Worm (Caenorhabditis elegans): Measurements from ENCODE around the gene F36H9.10.

The F36H9.10 gene

ce11 chrV:1797900-1798299 lies at the start of gene F36H9.10:
TSS of gene F36H9.10 (plus strand) at chrV:1798200.
- TF ChIP-seq tbx-2 (tag; optimal IDR thresholded peaks at IDR 0.05), result no peak
- no peak for TF ChIP-seq unc-86 (tag; optimal IDR thresholded peaks at IDR 0.05)
- no peak for TF ChIP-seq hlh-17 (GFP tag; optimal IDR thresholded peaks at IDR 0.05; ENCODE audit: borderline replicate concordance)
- no peak for TF ChIP-seq ceh-90 (tag; optimal IDR thresholded peaks at IDR 0.05)
- TF ChIP-seq C16A3.4 (tag; optimal IDR thresholded peaks at IDR 0.05), result no peak
- no peak for TF ChIP-seq sup-37 (GFP tag; optimal IDR thresholded peaks at IDR 0.05)
- TF ChIP-seq dsc-1 (tag; optimal IDR thresholded peaks at IDR 0.05), result no peak
- no peak for TF ChIP-seq lin-13 (GFP tag; optimal IDR thresholded peaks at IDR 0.05)
- TF ChIP-seq nhr-77 (tag; optimal IDR thresholded peaks at IDR 0.05), result no peak
- no peak for TF ChIP-seq ceh-8 (GFP tag; optimal IDR thresholded peaks at IDR 0.05)

DNA sequence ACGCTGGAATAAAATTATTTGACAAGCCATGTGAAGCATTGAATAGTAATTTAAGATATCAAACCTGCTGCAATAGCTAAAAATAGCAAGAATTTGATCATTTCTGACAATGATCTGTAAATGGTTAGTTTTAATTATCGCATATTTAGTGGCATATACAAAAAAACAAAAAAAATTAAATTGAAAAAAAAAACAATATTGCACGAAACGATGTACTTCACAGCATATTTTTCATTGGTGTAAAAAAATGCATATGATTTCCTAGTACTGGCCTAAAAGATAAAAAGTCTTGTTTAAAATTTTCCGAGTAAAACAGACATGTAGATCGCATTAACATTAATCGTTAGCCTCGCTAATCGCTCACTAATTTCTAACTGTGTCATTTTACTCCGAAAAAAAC lies 48.9 kb upstream of the F36H9.10 start, which contains the start of gene ZK697.8:
Gene ZK697.8 (minus strand): TSS at position 101 of the 400 bp plus-strand sequence.
- no peak for TF ChIP-seq ets-5 (GFP tag; IDR thresholded peaks at IDR 0.05)
- no peak for TF ChIP-seq zip-4 (GFP tag; optimal IDR thresholded peaks at IDR 0.05)
- TF ChIP-seq lin-15B (tag; optimal IDR thresholded peaks at IDR 0.05), result no peak
- TF ChIP-seq ceh-90 (tag; optimal IDR thresholded peaks at IDR 0.05), result no peak
- TF ChIP-seq swsn-7 (tag; optimal IDR thresholded peaks at IDR 0.05), result no peak
- no peak for TF ChIP-seq unc-62 (GFP tag; optimal IDR thresholded peaks at IDR 0.05)
- no peak for TF ChIP-seq C04F5.9 (tag; optimal IDR thresholded peaks at IDR 0.05)
- TF ChIP-seq zag-1 (tag; optimal IDR thresholded peaks at IDR 0.05), result no peak
- TF ChIP-seq mef-2 (tag; optimal IDR thresholded peaks at IDR 0.05), result no peak
- no peak for TF ChIP-seq sptf-1 (tag; optimal IDR thresholded peaks at IDR 0.05)
- no peak for TF ChIP-seq pax-3 (tag; optimal IDR thresholded peaks at IDR 0.05)
- no peak for TF ChIP-seq mep-1 (tag; optimal IDR thresholded peaks at IDR 0.05)
- TF ChIP-seq unc-30 (tag; optimal IDR thresholded peaks at IDR 0.05), result no peak
- no peak for TF ChIP-seq dpl-1 (GFP tag; optimal IDR thresholded peaks at IDR 0.05)
- no peak for TF ChIP-seq F16B12.6 (tag; optimal IDR thresholded peaks at IDR 0.05)
- no peak for TF ChIP-seq nhr-11 (tag; optimal IDR thresholded peaks at IDR 0.05)
- no peak for TF ChIP-seq lin-13 (GFP tag; optimal IDR thresholded peaks at IDR 0.05)
- no peak for TF ChIP-seq nhr-19 (GFP tag; conservative IDR thresholded peaks at IDR 0.05)
- TF ChIP-seq nhr-12 (tag; optimal IDR thresholded peaks at IDR 0.05), result no peak
- no peak for TF ChIP-seq grh-1 (GFP tag; IDR thresholded peaks at IDR 0.05)

DNA sequence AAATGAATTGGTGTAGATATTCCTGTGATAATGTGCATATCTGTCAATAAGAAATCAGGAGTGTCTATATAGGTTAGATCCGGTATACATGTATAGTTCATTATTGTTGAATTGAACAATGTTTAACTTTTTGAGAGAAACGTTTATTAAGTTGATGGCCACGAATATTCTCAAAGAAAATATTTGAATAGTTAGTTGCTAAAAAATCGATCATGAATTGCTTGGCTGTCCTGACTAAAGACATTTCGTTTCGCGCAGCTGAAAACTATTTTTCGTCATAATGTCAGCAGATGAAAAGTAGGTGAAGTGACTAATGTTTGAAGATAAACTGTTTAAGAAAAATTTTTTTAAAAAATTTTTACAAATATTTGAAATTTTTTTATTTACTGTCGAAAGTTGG lies 46.6 kb upstream of the F36H9.10 start, which contains the start of gene srh-199:
Gene srh-199 (minus strand): TSS at position 101 of the 400 bp plus-strand sequence.
- TF ChIP-seq ceh-88 (GFP tag; IDR thresholded peaks at IDR 0.05) (no peak), lin-35 (GFP tag; optimal IDR thresholded peaks at IDR 0.05) (no peak), efl-3 (GFP tag; optimal IDR thresholded peaks at IDR 0.05) (no peak), pqm-1 (tag; optimal IDR thresholded peaks at IDR 0.05) (no peak), fkh-4 (tag; optimal IDR thresholded peaks at IDR 0.05; ENCODE audit: borderline replicate concordance) (no peak), sup-37 (GFP tag; optimal IDR thresholded peaks at IDR 0.05) (no peak), mef-2 (tag; optimal IDR thresholded peaks at IDR 0.05) (no peak), lin-13 (GFP tag; optimal IDR thresholded peaks at IDR 0.05) (no peak), F16B12.6 (tag; optimal IDR thresholded peaks at IDR 0.05) (no peak), nhr-76 (tag; optimal IDR thresholded peaks at IDR 0.05) (no peak), fkh-8 (tag; optimal IDR thresholded peaks at IDR 0.05) (no peak)

DNA sequence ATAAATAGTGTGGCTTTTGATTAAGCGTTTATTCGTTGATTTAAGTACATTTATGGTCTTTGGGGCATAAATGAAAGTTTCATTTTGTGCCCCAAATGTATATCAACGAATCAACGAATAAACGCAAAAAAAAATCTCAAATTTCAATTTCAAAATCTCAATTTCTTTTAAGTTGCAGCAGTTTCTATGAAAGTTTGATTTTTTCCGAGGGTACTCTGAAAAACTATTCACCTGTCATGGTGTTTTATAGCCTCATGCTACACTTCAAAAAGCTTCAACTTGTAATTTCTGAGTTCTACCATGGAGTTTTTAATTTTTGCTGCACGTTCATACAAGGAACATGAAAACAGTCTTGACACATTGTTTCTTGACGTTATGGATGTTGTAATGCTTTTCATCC lies 45.5 kb upstream of the F36H9.10 start, which contains the start of gene ZK697.1:
Gene ZK697.1 (plus strand): TSS at position 301 of the 400 bp plus-strand sequence.
- TF ChIP-seq ceh-8 (GFP tag; optimal IDR thresholded peaks at IDR 0.05) (no peak), zag-1 (tag; optimal IDR thresholded peaks at IDR 0.05) (no peak), zip-4 (GFP tag; optimal IDR thresholded peaks at IDR 0.05) (no peak), pag-3 (tag; optimal IDR thresholded peaks at IDR 0.05; ENCODE audit: borderline replicate concordance, insufficient read depth) (no peak), mab-9 (GFP tag; IDR thresholded peaks at IDR 0.05) (no peak), nhr-12 (tag; optimal IDR thresholded peaks at IDR 0.05) (no peak), aha-1 (tag; optimal IDR thresholded peaks at IDR 0.05) (no peak), nhr-71 (tag; optimal IDR thresholded peaks at IDR 0.05) (no peak), tlp-1 (tag; optimal IDR thresholded peaks at IDR 0.05) (no peak), C04F5.9 (tag; optimal IDR thresholded peaks at IDR 0.05) (no peak), ces-1 (GFP tag; optimal IDR thresholded peaks at IDR 0.05) (no peak), sptf-1 (tag; optimal IDR thresholded peaks at IDR 0.05) (no peak), isw-1 (GFP tag; IDR thresholded peaks at IDR 0.05) (no peak), C16A3.4 (tag; optimal IDR thresholded peaks at IDR 0.05) (no peak), nhr-47 (tag; optimal IDR thresholded peaks at IDR 0.05) (no peak), aly-2 (tag; optimal IDR thresholded peaks at IDR 0.05) (no peak)
